Fruit fly (Drosophila melanogaster) whole organism, prepupa: ENCODE results near the gene Cypl.
A peak's percentile ranks its signal among the peaks of the same experiment; 100 is the strongest.

Source experiments
- CG11294 ChIP-seq: fragments of 200-800 bp; sonication (Bioruptor generic); IDR thresholded peaks from 2 replicates; pipeline ENCODE4 v1.3.6; 2022; ENCODE audit warnings: missing biosample characterization, missing genetic modification characterization
- CG11762 ChIP-seq: fragments of 200-800 bp; sonication (Bioruptor generic); optimal IDR thresholded peaks from 3 replicates; lab custom pipeline; 2016; ENCODE audit warnings: missing biosample characterization, missing genetic modification characterization; ENCODE audit not compliant: insufficient read depth
- CG11902 ChIP-seq: fragments of 200-800 bp; sonication (Bioruptor generic); optimal IDR thresholded peaks from 3 replicates; lab custom pipeline; 2016; ENCODE audit warnings: missing biosample characterization, missing genetic modification characterization
- CG15336 ChIP-seq: fragments of 200-800 bp; sonication (Bioruptor generic); IDR thresholded peaks from 2 replicates; pipeline ENCODE4 v1.3.6; 2022; ENCODE audit warnings: missing biosample characterization, missing genetic modification characterization
- CG16779 ChIP-seq: fragments of 200-800 bp; sonication (Bioruptor generic); optimal IDR thresholded peaks from 3 replicates; lab custom pipeline; 2017; ENCODE audit warnings: missing biosample characterization, mild to moderate bottlenecking, missing genetic modification characterization
- CG31627 ChIP-seq: fragments of 200-800 bp; sonication (Bioruptor generic); optimal IDR thresholded peaks from 3 replicates; lab custom pipeline; 2016; ENCODE audit warnings: missing biosample characterization, missing genetic modification characterization
- CG32006 ChIP-seq: fragments of 200-800 bp; sonication (Bioruptor generic); optimal IDR thresholded peaks from 3 replicates; lab custom pipeline; 2017; ENCODE audit warnings: missing biosample characterization, mild to moderate bottlenecking, missing genetic modification characterization
- CG34406 ChIP-seq: fragments of 200-800 bp; sonication (Bioruptor generic); optimal IDR thresholded peaks from 3 replicates; lab custom pipeline; 2016; ENCODE audit warnings: missing biosample characterization, missing genetic modification characterization
- CG3919 ChIP-seq: fragments of 200-800 bp; sonication (Bioruptor generic); optimal IDR thresholded peaks from 3 replicates; lab custom pipeline; 2016; ENCODE audit warnings: missing biosample characterization, missing genetic modification characterization
- CG4318 ChIP-seq: fragments of 200-800 bp; sonication (Bioruptor generic); optimal IDR thresholded peaks from 3 replicates; lab custom pipeline; 2017; ENCODE audit warnings: missing biosample characterization, mild to moderate bottlenecking, missing genetic modification characterization
- CG6163 ChIP-seq: fragments of 200-800 bp; sonication (Bioruptor generic); IDR thresholded peaks from 3 replicates; pipeline ENCODE4 v1.3.6; 2022; ENCODE audit warnings: missing biosample characterization, missing genetic modification characterization
- CG6276 ChIP-seq: fragments of 200-800 bp; sonication (Bioruptor generic); optimal IDR thresholded peaks from 2 replicates; lab custom pipeline; 2017; ENCODE audit warnings: missing biosample characterization, mild to moderate bottlenecking, missing genetic modification characterization
- CG6792 ChIP-seq: fragments of 200-800 bp; sonication (Bioruptor generic); optimal IDR thresholded peaks from 3 replicates; lab custom pipeline; 2016; ENCODE audit warnings: missing biosample characterization, missing genetic modification characterization
- CG6808 ChIP-seq: fragments of 200-800 bp; sonication (Bioruptor generic); optimal IDR thresholded peaks from 3 replicates; lab custom pipeline; 2017; ENCODE audit warnings: missing biosample characterization, missing genetic modification characterization, mild to moderate bottlenecking, moderate library complexity, missing genetic modification reagents
- CG6854 ChIP-seq: fragments of 200-800 bp; sonication (Bioruptor generic); optimal IDR thresholded peaks from 2 replicates; lab custom pipeline; 2017; ENCODE audit warnings: missing biosample characterization, mild to moderate bottlenecking, missing genetic modification characterization
- CG7368 ChIP-seq: fragments of 200-800 bp; sonication (Bioruptor generic); optimal IDR thresholded peaks from 3 replicates; lab custom pipeline; 2016; ENCODE audit warnings: missing biosample characterization, missing genetic modification characterization
- CG8119 ChIP-seq: fragments of 200-800 bp; sonication (Bioruptor generic); IDR thresholded peaks from 3 replicates; pipeline ENCODE4 v1.3.6; 2022; ENCODE audit warnings: missing biosample characterization, missing genetic modification characterization
- CG8319 ChIP-seq: fragments of 200-800 bp; sonication (Bioruptor generic); optimal IDR thresholded peaks from 3 replicates; lab custom pipeline; 2016; ENCODE audit warnings: missing biosample characterization, missing genetic modification characterization
- CG8632 ChIP-seq: fragments of 200-800 bp; sonication (Bioruptor generic); optimal IDR thresholded peaks from 3 replicates; lab custom pipeline; 2016; ENCODE audit warnings: missing biosample characterization, missing genetic modification characterization
- Eip75B ChIP-seq: fragments of 200-800 bp; sonication (Bioruptor generic); optimal IDR thresholded peaks from 3 replicates; lab custom pipeline; 2016; ENCODE audit warnings: missing biosample characterization, missing genetic modification characterization
- Eip78C ChIP-seq: fragments of 200-800 bp; sonication (Bioruptor generic); peaks from one replicate; lab custom pipeline; 2016; ENCODE audit warnings: missing biosample characterization, missing genetic modification characterization
- Eip93F ChIP-seq: fragments of 200-800 bp; sonication (Bioruptor generic); optimal IDR thresholded peaks from 2 replicates; lab custom pipeline; 2016; ENCODE audit warnings: missing biosample characterization, mild to moderate bottlenecking, missing genetic modification characterization
- Ets21C ChIP-seq: fragments of 200-800 bp; sonication (Bioruptor generic); optimal IDR thresholded peaks from 3 replicates; lab custom pipeline; 2016; ENCODE audit warnings: missing biosample characterization, missing genetic modification characterization
- Gug ChIP-seq: fragments of 200-800 bp; sonication (Bioruptor generic); IDR thresholded peaks from 2 replicates; pipeline ENCODE4 v1.3.6; 2022; ENCODE audit warnings: missing biosample characterization, missing genetic modification characterization
- Hr38 ChIP-seq: sonication (Bioruptor generic); optimal IDR thresholded peaks from 2 replicates; lab custom pipeline; 2016; ENCODE audit warnings: missing biosample characterization, missing genetic modification characterization
- Hr39 ChIP-seq: fragments of 200-800 bp; sonication (Bioruptor generic); optimal IDR thresholded peaks from 2 replicates; lab custom pipeline; 2016; ENCODE audit warnings: missing biosample characterization, missing genetic modification characterization
- Hr4 ChIP-seq: fragments of 200-800 bp; sonication (Bioruptor generic); optimal IDR thresholded peaks from 3 replicates; lab custom pipeline; 2016; ENCODE audit warnings: missing biosample characterization, missing genetic modification characterization
- Lpt ChIP-seq: fragments of 200-800 bp; sonication (Bioruptor generic); optimal IDR thresholded peaks from 3 replicates; lab custom pipeline; 2016; ENCODE audit warnings: missing biosample characterization, missing genetic modification characterization
- Met ChIP-seq: fragments of 200-800 bp; sonication (Bioruptor generic); optimal IDR thresholded peaks from 3 replicates; lab custom pipeline; 2016; ENCODE audit warnings: missing biosample characterization, missing genetic modification characterization
- Smox ChIP-seq: fragments of 200-800 bp; sonication (Bioruptor generic); optimal IDR thresholded peaks from 3 replicates; lab custom pipeline; 2016; ENCODE audit warnings: missing biosample characterization, missing genetic modification characterization
- Sox102F ChIP-seq: fragments of 200-800 bp; sonication (Bioruptor generic); optimal IDR thresholded peaks from 2 replicates; lab custom pipeline; 2016; ENCODE audit warnings: missing biosample characterization, mild to moderate bottlenecking, missing genetic modification characterization
- achi ChIP-seq: fragments of 200-800 bp; sonication (Bioruptor generic); optimal IDR thresholded peaks from 3 replicates; lab custom pipeline; 2016; ENCODE audit warnings: missing biosample characterization, missing genetic modification characterization
- cyc ChIP-seq: fragments of 200-800 bp; sonication (Bioruptor generic); optimal IDR thresholded peaks from 3 replicates; lab custom pipeline; 2016; ENCODE audit warnings: missing biosample characterization, missing genetic modification characterization
- dac ChIP-seq: fragments of 200-800 bp; sonication (Bioruptor generic); optimal IDR thresholded peaks from 2 replicates; lab custom pipeline; 2017; ENCODE audit warnings: missing biosample characterization, mild to moderate bottlenecking, missing genetic modification characterization
- dsx ChIP-seq: fragments of 200-800 bp; optimal IDR thresholded peaks from 3 replicates; lab custom pipeline; 2019; ENCODE audit warnings: missing biosample characterization, mild to moderate bottlenecking, missing genetic modification characterization, moderate library complexity; ENCODE audit not compliant: poor library complexity, severe bottlenecking
- eg ChIP-seq: fragments of 200-800 bp; sonication (Bioruptor generic); IDR thresholded peaks from 3 replicates; pipeline ENCODE4 v1.3.6; 2022; ENCODE audit warnings: missing biosample characterization, missing genetic modification characterization
- esn ChIP-seq: fragments of 200-800 bp; sonication (Bioruptor generic); optimal IDR thresholded peaks from 2 replicates; lab custom pipeline; 2016; ENCODE audit warnings: missing biosample characterization, mild to moderate bottlenecking, missing genetic modification characterization, moderate library complexity
- fd59A ChIP-seq: fragments of 200-800 bp; sonication (Bioruptor generic); optimal IDR thresholded peaks from 2 replicates; lab custom pipeline; 2017; ENCODE audit warnings: missing biosample characterization, mild to moderate bottlenecking, missing genetic modification characterization, missing genetic modification reagents
- fd85E ChIP-seq: fragments of 200-800 bp; sonication (Bioruptor generic); optimal IDR thresholded peaks from 3 replicates; lab custom pipeline; 2016; ENCODE audit warnings: missing biosample characterization, missing genetic modification characterization
- fkh ChIP-seq: fragments of 200-800 bp; sonication (Bioruptor generic); optimal IDR thresholded peaks from 3 replicates; lab custom pipeline; 2017; ENCODE audit warnings: missing biosample characterization, mild to moderate bottlenecking, missing genetic modification characterization, moderate library complexity
- net ChIP-seq: fragments of 200-800 bp; sonication (Bioruptor generic); optimal IDR thresholded peaks from 3 replicates; lab custom pipeline; 2016; ENCODE audit warnings: missing biosample characterization, missing genetic modification characterization
- pdm3 ChIP-seq: fragments of 200-800 bp; sonication (Bioruptor generic); optimal IDR thresholded peaks from 3 replicates; lab custom pipeline; 2016; ENCODE audit warnings: missing biosample characterization, missing genetic modification characterization
- salr ChIP-seq, 2 experiments: fragments of 200-800 bp; sonication (Bioruptor generic); optimal IDR thresholded peaks; 3 replicates each; lab custom pipeline; 2016 to 2018; ENCODE audit warnings: missing biosample characterization in 2 of 2, missing genetic modification characterization in 2 of 2, mild to moderate bottlenecking in 1 of 2
- ss ChIP-seq, 2 experiments: fragments of 200-800 bp; sonication (Bioruptor generic); optimal IDR thresholded peaks; 2 replicates in 1 of 2; 3 replicates in 1 of 2; lab custom pipeline; 2017 to 2018; ENCODE audit warnings: mild to moderate bottlenecking in 2 of 2, missing biosample characterization in 2 of 2, missing genetic modification characterization in 2 of 2, moderate library complexity in 1 of 2
- topi ChIP-seq: fragments of 200-800 bp; sonication (Bioruptor generic); optimal IDR thresholded peaks from 3 replicates; lab custom pipeline; 2016; ENCODE audit warnings: missing biosample characterization, missing genetic modification characterization
- vri ChIP-seq: fragments of 200-800 bp; sonication (Bioruptor generic); optimal IDR thresholded peaks from 3 replicates; lab custom pipeline; 2016; ENCODE audit warnings: missing biosample characterization, mild to moderate bottlenecking, missing genetic modification characterization

Gene Cypl

dm6 chr3L:542863-543635 is at the start of gene Cypl, which contains the start of gene Hipk (continued):
- TF ChIP-seq Smox (GFP tag; lab: Kevin White, UChicago), result peak; percentile 32
- TF ChIP-seq fd59A, result no peak
- peak; percentile 21; the same call in 2 of the 3 replicates for TF ChIP-seq CG6163
- no peak for TF ChIP-seq CG11902
- TF ChIP-seq Eip78C (GFP tag; lab: Kevin White, UChicago), result peak; percentile 87
- peak; percentile 14 for TF ChIP-seq CG7368
- TF ChIP-seq cyc (GFP tag; lab: Kevin White, UChicago), result peak; percentile 3
- peak; percentile 43 for TF ChIP-seq Met
- TF ChIP-seq CG15336 (GFP tag; lab: Robert Waterston, UW), result no peak; the same call in 1 of the 2 replicates
- TF ChIP-seq pdm3 (GFP tag; lab: Kevin White, UChicago), result peak; percentile 28

- TF ChIP-seq CG6163, result peak; percentile 10; the same call in 1 of the 3 replicates
- TF ChIP-seq ss (GFP tag; optimal IDR thresholded peaks at IDR 0.05; lab: Kevin White, UChicago), result no peak
Observed at dm6 chr3L:592251-592650, 49.5 kb upstream of the Cypl start.

dm6 chr3L:591370-591769 is 48.6 kb upstream of the Cypl start:
- TF ChIP-seq CG3919 (GFP tag; lab: Kevin White, UChicago) (no peak), Lpt (no peak), Eip75B (GFP tag; lab: Kevin White, UChicago) (no peak), cyc (GFP tag; lab: Kevin White, UChicago) (no peak), dsx (peak; percentile 45), ss (GFP tag; optimal IDR thresholded peaks at IDR 0.05; lab: Kevin White, UChicago) (no peak), CG8632 (GFP tag; lab: Kevin White, UChicago) (no peak), CG6276 (GFP tag; lab: Kevin White, UChicago) (no peak), Eip93F (no peak), pdm3 (GFP tag; lab: Kevin White, UChicago) (no peak), fkh (GFP tag; lab: Kevin White, UChicago) (no peak), net (GFP tag; lab: Kevin White, UChicago) (no peak), Sox102F (GFP tag; lab: Kevin White, UChicago) (no peak), Smox (GFP tag; lab: Kevin White, UChicago) (no peak), CG15336 (GFP tag; lab: Robert Waterston, UW) (peak; percentile 56), Eip78C (GFP tag; lab: Kevin White, UChicago) (no peak), Hr4 (no peak), CG7368 (no peak), Hr39 (GFP tag; lab: Kevin White, UChicago) (no peak), Hr38 (GFP tag; lab: Kevin White, UChicago) (no peak), fd85E (GFP tag; lab: Kevin White, UChicago) (no peak), CG4318 (no peak), CG31627 (no peak), topi (GFP tag; lab: Kevin White, UChicago) (no peak), CG34406 (GFP tag; lab: Kevin White, UChicago) (no peak), fd59A (peak; percentile 17), CG6808 (GFP tag; lab: Kevin White, UChicago) (no peak), CG8119 (GFP tag; lab: Robert Waterston, UW) (no peak; the same call in 2 of the 3 replicates), CG8319 (GFP tag; lab: Kevin White, UChicago) (no peak), achi (no peak), CG11762 (GFP tag; lab: Kevin White, UChicago) (no peak), CG16779 (tag; lab: Kevin White, UChicago) (no peak), CG11294 (GFP tag; lab: Robert Waterston, UW) (no peak), salr (GFP tag; optimal IDR thresholded peaks at IDR 0.05; lab: Kevin White, UChicago) (no peak), dac (no peak), esn (GFP tag; lab: Kevin White, UChicago) (no peak), eg (GFP tag; lab: Robert Waterston, UW) (0 out of 3 replicates have a peak, but pooled peaks have one; percentile 20), CG6854 (GFP tag; lab: Kevin White, UChicago) (no peak), Ets21C (no peak), vri (GFP tag; lab: Kevin White, UChicago) (no peak), Gug (no peak), CG6792 (GFP tag; lab: Kevin White, UChicago) (no peak), CG32006 (GFP tag; lab: Kevin White, UChicago) (no peak)
